Worm (Caenorhabditis elegans) whole organism, young adult: Measurements from ENCODE around the gene par-1.

Source experiments
- T07F8.4 ChIP-seq: sonication (generic microtip); optimal IDR thresholded peaks from 2 replicates; lab custom pipeline; 2016; ENCODE audit warnings: mild to moderate bottlenecking, missing genetic modification characterization, moderate library complexity, missing compliant biosample characterization
- athp-1 ChIP-seq: sonication (generic microtip); optimal IDR thresholded peaks from 2 replicates; lab custom pipeline; 2017; ENCODE audit warnings: mild to moderate bottlenecking, missing genetic modification characterization, missing compliant biosample characterization
- attf-5 ChIP-seq: fragments of 200-800 bp; sonication (Bioruptor generic); optimal IDR thresholded peaks from 2 replicates; lab custom pipeline; 2018; ENCODE audit warnings: mild to moderate bottlenecking, missing genetic modification characterization, missing compliant biosample characterization
- ceh-79 ChIP-seq: sonication (generic microtip); optimal IDR thresholded peaks from 2 replicates; lab custom pipeline; 2017; ENCODE audit warnings: mild to moderate bottlenecking, missing genetic modification characterization, missing compliant biosample characterization
- ceh-91 ChIP-seq: fragments of 200-800 bp; sonication (Bioruptor generic); IDR thresholded peaks from 2 replicates; pipeline ENCODE4 v1.3.6; 2022; ENCODE audit warnings: missing genetic modification reagents, missing genetic modification characterization, missing compliant biosample characterization
- ets-4 ChIP-seq: fragments of 200-800 bp; sonication (Bioruptor generic); optimal IDR thresholded peaks from 2 replicates; lab custom pipeline; 2018; ENCODE audit warnings: mild to moderate bottlenecking, missing genetic modification characterization, missing compliant biosample characterization
- fkh-3 ChIP-seq: sonication (generic microtip); optimal IDR thresholded peaks from 2 replicates; lab custom pipeline; 2016; ENCODE audit warnings: mild to moderate bottlenecking, missing genetic modification characterization, missing compliant biosample characterization
- mel-28 ChIP-seq: sonication (generic microtip); optimal IDR thresholded peaks from 2 replicates; lab custom pipeline; 2016; ENCODE audit warnings: borderline replicate concordance, mild to moderate bottlenecking, missing genetic modification characterization, missing compliant biosample characterization
- rec-8 ChIP-seq, 2 experiments: sonication (generic microtip); optimal IDR thresholded peaks; 2 replicates each; lab custom pipeline; 2016; ENCODE audit warnings: mild to moderate bottlenecking in 2 of 2, missing genetic modification characterization in 2 of 2, missing genetic modification reagents in 2 of 2, missing genotype in 2 of 2, missing biosample characterization in 1 of 2, missing compliant biosample characterization in 1 of 2, moderate library complexity in 1 of 2
- rpc-1 ChIP-seq, 2 experiments: fragments of 150-350 bp in 1 of 2; sonication (generic microtip) in 1 of 2; optimal IDR thresholded peaks; 2 replicates each; lab custom pipeline; 2014 to 2018; ENCODE audit warnings: missing biosample characterization in 1 of 2, missing genetic modification characterization in 1 of 2, missing genetic modification reagents in 1 of 2, missing genotype in 1 of 2
- sptf-2 ChIP-seq: fragments of 200-800 bp; sonication (Bioruptor generic); optimal IDR thresholded peaks from 2 replicates; lab custom pipeline; 2018; ENCODE audit warnings: mild to moderate bottlenecking, missing genetic modification characterization, missing compliant biosample characterization
- tbp1 ChIP-seq: fragments of 200-800 bp; sonication (Bioruptor generic); optimal IDR thresholded peaks from 2 replicates; lab custom pipeline; 2018; ENCODE audit warnings: mild to moderate bottlenecking, missing genetic modification characterization, missing compliant biosample characterization
- tbx-9 ChIP-seq: sonication (generic microtip); optimal IDR thresholded peaks from 2 replicates; lab custom pipeline; 2016; ENCODE audit warnings: borderline replicate concordance, missing genetic modification characterization, inconsistent platforms, missing compliant biosample characterization
- zim-3 ChIP-seq: sonication (generic microtip); optimal IDR thresholded peaks from 2 replicates; lab custom pipeline; 2017; ENCODE audit warnings: mild to moderate bottlenecking, missing genetic modification characterization, moderate library complexity, missing compliant biosample characterization

Gene par-1

ce11 chrV:14064422-14064821 lies 80.7 kb downstream of the par-1 start, which contains the start of gene D1086.21:
Gene D1086.21 (plus strand): TSS chrV:14064722.
- TF ChIP-seq ceh-79 (tag; lab: Kevin White, UChicago): no peak
- TF ChIP-seq ets-4 (GFP tag; lab: Kevin White, UChicago): no peak
- no peak for TF ChIP-seq rec-8 (tag; optimal IDR thresholded peaks at IDR 0.05; lab: Kevin White, UChicago)
- no peak for TF ChIP-seq ceh-91 (GFP tag; lab: Robert Waterston, UW)
- no peak for TF ChIP-seq zim-3 (tag; lab: Kevin White, UChicago)
- no peak for TF ChIP-seq attf-5 (GFP tag; lab: Kevin White, UChicago)

ce11 chrV:14063980-14064379 lies 81.2 kb downstream of the par-1 start:
- TF ChIP-seq mel-28 (tag; lab: Kevin White, UChicago) (no peak), tbx-9 (tag; lab: Kevin White, UChicago) (no peak), rpc-1 (optimal IDR thresholded peaks at IDR 0.05; lab: Kevin White, UChicago) (no peak), rpc-1 (tag; optimal IDR thresholded peaks at IDR 0.05; lab: Kevin White, UChicago) (no peak), sptf-2 (no peak), athp-1 (no peak), T07F8.4 (tag; lab: Kevin White, UChicago) (no peak), fkh-3 (no peak), tbp1 (GFP tag; lab: Kevin White, UChicago) (no peak)
